Fruit fly (Drosophila melanogaster): Measurements from ENCODE around the gene CG4456.

DNA sequence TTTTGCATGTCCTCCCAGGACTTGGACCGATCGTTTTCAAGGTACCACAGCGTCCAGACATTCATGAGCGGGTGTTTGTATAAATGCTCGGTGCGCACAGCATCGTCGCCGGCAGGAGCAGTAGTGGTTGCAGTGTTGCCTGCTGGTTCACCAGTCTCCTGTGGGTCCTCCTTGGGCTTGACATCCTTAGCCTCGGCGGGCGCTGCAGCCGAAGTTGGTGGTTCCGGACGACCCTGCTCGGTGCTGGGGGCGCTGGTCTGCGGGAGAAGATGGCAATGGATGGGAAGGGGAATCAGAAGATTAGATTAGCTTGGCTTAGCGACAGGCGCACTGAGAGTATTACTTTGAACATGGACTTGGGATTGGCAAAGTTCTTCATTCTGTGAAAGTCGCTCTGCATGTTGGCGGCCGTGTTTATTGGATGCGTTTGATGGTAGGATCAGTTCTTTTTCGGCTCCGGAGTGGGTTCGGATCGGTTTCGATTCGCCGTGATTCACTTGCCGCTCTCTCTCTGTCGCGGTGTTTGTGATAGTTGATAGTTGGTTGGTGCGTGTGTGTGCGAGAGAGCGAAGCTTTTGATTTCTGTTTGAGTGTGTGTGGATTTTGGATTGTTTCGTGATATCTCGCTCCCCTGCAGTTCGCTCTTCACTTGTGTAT is 28.3 kb downstream of the CG4456 start:
- TF ChIP-seq CG8478 (optimal IDR thresholded peaks at IDR 0.05) (no peak), Dll (optimal IDR thresholded peaks at IDR 0.05) (no peak), usp (GFP tag; optimal IDR thresholded peaks at IDR 0.05) (no peak), pan (optimal IDR thresholded peaks at IDR 0.05) (no peak), EcR (GFP tag; optimal IDR thresholded peaks at IDR 0.05) (no peak)

All from whole organism.